Worm (Caenorhabditis elegans) whole organism, L2 larva: ENCODE data around the gene Y2H9A.6.

Experiments used
- C34F6.9 ChIP-seq: fragments of 150-350 bp; optimal IDR thresholded peaks from 2 replicates; lab custom pipeline; 2014; ENCODE audit warnings: missing biosample characterization, missing genetic modification characterization
- F13H6.1 ChIP-seq: sonication (generic microtip); optimal IDR thresholded peaks from 2 replicates; lab custom pipeline; 2016; ENCODE audit warnings: missing genetic modification characterization, missing compliant biosample characterization
- ZK546.5 ChIP-seq: sonication (generic microtip); optimal IDR thresholded peaks from 2 replicates; lab custom pipeline; 2017; ENCODE audit warnings: missing biosample characterization, missing genetic modification characterization
- alr-1 ChIP-seq: fragments of 150-350 bp; optimal IDR thresholded peaks from 2 replicates; lab custom pipeline; 2014; ENCODE audit warnings: missing biosample characterization, missing genetic modification characterization
- aly-2 ChIP-seq: fragments of 150-350 bp; optimal IDR thresholded peaks from 2 replicates; lab custom pipeline; 2014; ENCODE audit warnings: missing biosample characterization, missing genetic modification characterization
- ama-1 ChIP-seq: fragments of 150-350 bp; optimal IDR thresholded peaks from 2 replicates; lab custom pipeline; 2018; ENCODE audit warnings: inconsistent platforms
- blmp-1 ChIP-seq: sonication (generic microtip); optimal IDR thresholded peaks from 2 replicates; lab custom pipeline; 2017; ENCODE audit warnings: missing genetic modification characterization, mild to moderate bottlenecking, missing compliant biosample characterization, antibody characterized with exemption, moderate library complexity; ENCODE audit not compliant: insufficient read depth
- ceh-16 ChIP-seq: fragments of 150-350 bp; optimal IDR thresholded peaks from 2 replicates; lab custom pipeline; 2014; ENCODE audit warnings: missing biosample characterization, missing genetic modification characterization
- ceh-82 ChIP-seq: fragments of 150-350 bp; optimal IDR thresholded peaks from 2 replicates; lab custom pipeline; 2014; ENCODE audit warnings: missing biosample characterization, missing genetic modification characterization
- crh-2 ChIP-seq: sonication (generic microtip); optimal IDR thresholded peaks from 2 replicates; lab custom pipeline; 2017; ENCODE audit warnings: missing biosample characterization, missing genetic modification characterization
- dmd-4 ChIP-seq: sonication (generic microtip); optimal IDR thresholded peaks from 2 replicates; lab custom pipeline; 2017; ENCODE audit warnings: missing biosample characterization, missing genetic modification characterization
- egl-27 ChIP-seq: sonication (generic microtip); optimal IDR thresholded peaks from 3 replicates; lab custom pipeline; 2017; ENCODE audit warnings: missing biosample characterization, missing genetic modification reagents, missing genetic modification characterization
- elt-1 ChIP-seq: fragments of 150-350 bp; optimal IDR thresholded peaks from 2 replicates; lab custom pipeline; 2014; ENCODE audit warnings: missing biosample characterization, missing genetic modification characterization
- elt-3 ChIP-seq: sonication (generic microtip); optimal IDR thresholded peaks from 2 replicates; lab custom pipeline; 2017; ENCODE audit warnings: missing biosample characterization, missing genetic modification characterization
- fos-1 ChIP-seq: fragments of 150-350 bp; optimal IDR thresholded peaks from 2 replicates; lab custom pipeline; 2014; ENCODE audit warnings: missing biosample characterization, missing genetic modification characterization
- gmeb-1 ChIP-seq: fragments of 150-350 bp; optimal IDR thresholded peaks from 2 replicates; lab custom pipeline; 2014; ENCODE audit warnings: missing biosample characterization, missing genetic modification characterization
- lin-39 ChIP-seq: fragments of 150-350 bp; optimal IDR thresholded peaks from 2 replicates; lab custom pipeline; 2014; ENCODE audit warnings: missing biosample characterization, missing genetic modification reagents, missing genetic modification characterization
- lsy-2 ChIP-seq, 2 experiments: fragments of 150-350 bp in 1 of 2; sonication (generic microtip) in 1 of 2; optimal IDR thresholded peaks; 2 replicates each; lab custom pipeline; 2014 to 2017; ENCODE audit warnings: missing biosample characterization in 2 of 2, missing genetic modification characterization in 2 of 2
- mab-5 ChIP-seq: fragments of 150-350 bp; optimal IDR thresholded peaks from 2 replicates; lab custom pipeline; 2014; ENCODE audit warnings: missing biosample characterization, missing genetic modification characterization
- mbf-1 ChIP-seq: sonication (generic microtip); optimal IDR thresholded peaks from 2 replicates; lab custom pipeline; 2017; ENCODE audit warnings: missing biosample characterization, missing genetic modification characterization
- nhr-10 ChIP-seq: sonication (generic microtip); optimal IDR thresholded peaks from 2 replicates; lab custom pipeline; 2017; ENCODE audit warnings: missing biosample characterization, missing genetic modification characterization
- nhr-12 ChIP-seq: fragments of 150-350 bp; optimal IDR thresholded peaks from 2 replicates; lab custom pipeline; 2014; ENCODE audit warnings: missing biosample characterization, missing genetic modification characterization
- nhr-129 ChIP-seq: fragments of 150-350 bp; optimal IDR thresholded peaks from 2 replicates; lab custom pipeline; 2014; ENCODE audit warnings: missing biosample characterization, missing genetic modification characterization
- nhr-21 ChIP-seq: fragments of 150-350 bp; optimal IDR thresholded peaks from 2 replicates; lab custom pipeline; 2014; ENCODE audit warnings: missing biosample characterization, missing genetic modification characterization
- nhr-237 ChIP-seq: fragments of 150-350 bp; optimal IDR thresholded peaks from 2 replicates; lab custom pipeline; 2014; ENCODE audit warnings: missing biosample characterization, missing genetic modification characterization
- nhr-25 ChIP-seq: fragments of 150-350 bp; sonication (generic microtip); optimal IDR thresholded peaks from 3 replicates; lab custom pipeline; 2014; ENCODE audit warnings: missing biosample characterization, missing genetic modification characterization
- nhr-6 ChIP-seq: fragments of 150-350 bp; optimal IDR thresholded peaks from 2 replicates; lab custom pipeline; 2014; ENCODE audit warnings: missing biosample characterization, missing genetic modification characterization
- nhr-77 ChIP-seq: fragments of 150-350 bp; optimal IDR thresholded peaks from 2 replicates; lab custom pipeline; 2014; ENCODE audit warnings: missing biosample characterization, missing genetic modification characterization
- sem-4 ChIP-seq: fragments of 150-350 bp; optimal IDR thresholded peaks from 2 replicates; lab custom pipeline; 2014; ENCODE audit warnings: missing biosample characterization, missing genetic modification reagents, missing genetic modification characterization
- skn-1 ChIP-seq: sonication (generic microtip); optimal IDR thresholded peaks from 2 replicates; lab custom pipeline; 2017; ENCODE audit warnings: missing biosample characterization, missing genetic modification characterization
- sma-3 ChIP-seq: sonication (generic microtip); optimal IDR thresholded peaks from 2 replicates; lab custom pipeline; 2016; ENCODE audit warnings: missing genetic modification reagents, missing genetic modification characterization, missing compliant biosample characterization
- sma-9 ChIP-seq, 2 experiments: fragments of 150-350 bp in 1 of 2; sonication (generic microtip) in 1 of 2; optimal IDR thresholded peaks; 2 replicates each; lab custom pipeline; 2014 to 2016; ENCODE audit warnings: missing genetic modification characterization in 2 of 2, mild to moderate bottlenecking in 1 of 2, missing biosample characterization in 1 of 2, missing compliant biosample characterization in 1 of 2, missing genetic modification reagents in 1 of 2, moderate library complexity in 1 of 2
- snpc-4 ChIP-seq: fragments of 150-350 bp; optimal IDR thresholded peaks from 2 replicates; lab custom pipeline; 2014; ENCODE audit warnings: missing biosample characterization, missing genetic modification characterization
- unc-39 ChIP-seq: fragments of 150-350 bp; optimal IDR thresholded peaks from 2 replicates; lab custom pipeline; 2014; ENCODE audit warnings: missing biosample characterization, missing genetic modification characterization
- unc-55 ChIP-seq: fragments of 150-350 bp; sonication (generic microtip); optimal IDR thresholded peaks from 3 replicates; lab custom pipeline; 2014; ENCODE audit warnings: missing biosample characterization, missing genetic modification reagents, missing genetic modification characterization
- ztf-1 ChIP-seq: fragments of 200-800 bp; sonication (Bioruptor generic); conservative IDR thresholded peaks from 2 replicates; pipeline ENCODE4 v1.3.6; 2022; ENCODE audit warnings: missing genetic modification characterization, missing compliant biosample characterization
- ztf-11 ChIP-seq: sonication (generic microtip); optimal IDR thresholded peaks from 2 replicates; lab custom pipeline; 2017; ENCODE audit warnings: missing biosample characterization, missing genetic modification characterization
- ztf-4 ChIP-seq: fragments of 150-350 bp; optimal IDR thresholded peaks from 2 replicates; lab custom pipeline; 2014; ENCODE audit warnings: missing biosample characterization, missing genetic modification characterization

Gene Y2H9A.6

DNA sequence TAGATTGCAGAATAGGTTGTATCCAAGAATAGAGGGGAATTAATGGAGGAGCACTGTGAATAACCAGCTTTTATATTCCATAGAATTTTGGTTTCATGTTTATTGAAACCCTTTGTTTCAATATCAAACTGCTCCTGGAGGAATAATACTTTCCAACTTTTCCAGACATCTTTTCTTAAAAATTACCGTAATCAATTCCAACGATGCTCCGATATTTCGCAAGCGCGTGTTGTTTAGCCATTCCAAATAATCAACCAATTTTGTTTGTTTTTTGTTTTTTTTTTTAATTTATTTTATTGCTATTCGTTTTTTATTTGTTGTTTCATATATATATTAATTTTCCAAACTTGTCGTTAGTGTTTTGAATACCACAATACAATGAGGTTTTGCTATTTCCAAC, 37.6 kb upstream of the Y2H9A.6 start, which contains the start of gene cutl-1:
Gene cutl-1 (minus strand): TSS at position 83 of the 400 bp plus-strand sequence.
- no peak for TF ChIP-seq ceh-16 (tag; lab: Kevin White, UChicago)
- peak in 1 of 2 experiments; percentile 32 for TF ChIP-seq lsy-2 (tag; optimal IDR thresholded peaks at IDR 0.05; lab: Kevin White, UChicago)

ce11 chrV:13406511-13406910, 37.1 kb upstream of the Y2H9A.6 start, which contains the start of gene F53F1.2:
Gene F53F1.2 (plus strand): TSS chrV:13406816.
- TF ChIP-seq blmp-1 (tag; lab: Kevin White, UChicago) (peak; percentile 80), nhr-129 (no peak)

DNA sequence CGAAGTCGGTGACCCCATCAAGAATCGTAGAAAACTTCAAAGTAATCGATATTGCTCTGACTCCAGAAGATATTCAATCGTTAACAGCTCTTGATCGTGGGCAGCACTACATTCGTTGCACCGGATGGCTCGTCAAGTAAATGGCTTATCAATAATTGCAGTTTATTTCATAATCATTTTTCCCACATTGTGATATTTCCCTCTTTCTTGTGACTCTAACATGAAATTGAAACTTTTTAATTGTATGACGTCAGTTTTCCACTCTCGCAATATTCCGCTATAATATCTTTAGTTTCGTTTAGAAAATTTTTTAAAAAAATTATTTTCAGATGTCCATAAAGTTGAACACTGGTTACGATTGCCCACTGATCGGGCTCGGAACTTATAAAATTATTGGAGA, 35.7 kb upstream of the Y2H9A.6 start, which contains the start of gene F53F1.3:
Gene F53F1.3 (plus strand): TSS at position 330 of the 400 bp plus-strand sequence.
- TF ChIP-seq unc-55 (GFP tag; lab: Kevin White, UChicago) (no peak), ceh-16 (tag; lab: Kevin White, UChicago) (no peak), nhr-129 (no peak), F13H6.1 (tag; lab: Kevin White, UChicago) (no peak), fos-1 (tag; lab: Kevin White, UChicago) (peak; percentile 67), nhr-6 (no peak), ama-1 (lab: Kevin White, UChicago) (no peak)

ce11 chrV:13408440-13408839, 35.2 kb upstream of the Y2H9A.6 start:
- TF ChIP-seq nhr-21 (tag; lab: Kevin White, UChicago): no peak
- TF ChIP-seq F13H6.1 (tag; lab: Kevin White, UChicago): no peak
- TF ChIP-seq nhr-129: no peak
- TF ChIP-seq sma-9 (GFP tag; optimal IDR thresholded peaks at IDR 0.05; lab: Kevin White, UChicago): no peak
- no peak for TF ChIP-seq sma-9 (tag; optimal IDR thresholded peaks at IDR 0.05; lab: Kevin White, UChicago)
- TF ChIP-seq ztf-1: no peak
- no peak for TF ChIP-seq nhr-77 (tag; lab: Kevin White, UChicago)
- no peak for TF ChIP-seq ztf-11
- TF ChIP-seq unc-39 (tag; lab: Kevin White, UChicago): no peak
- TF ChIP-seq aly-2 (tag; lab: Kevin White, UChicago): no peak
- TF ChIP-seq mab-5: no peak
- TF ChIP-seq nhr-237 (tag; lab: Kevin White, UChicago): no peak
- TF ChIP-seq ama-1 (lab: Kevin White, UChicago): no peak
- no peak for TF ChIP-seq snpc-4 (tag; lab: Kevin White, UChicago)
- no peak for TF ChIP-seq crh-2 (tag; lab: Kevin White, UChicago)
- TF ChIP-seq lin-39 (tag; lab: Kevin White, UChicago): no peak
- no peak for TF ChIP-seq unc-55 (GFP tag; lab: Kevin White, UChicago)
- no peak for TF ChIP-seq sem-4 (tag; lab: Kevin White, UChicago)
- TF ChIP-seq dmd-4 (tag; lab: Kevin White, UChicago): no peak
- TF ChIP-seq elt-3 (tag; lab: Kevin White, UChicago): no peak

ce11 chrV:13409089-13409488, 34.5 kb upstream of the Y2H9A.6 start:
- TF ChIP-seq gmeb-1 (tag; lab: Kevin White, UChicago) (peak; percentile 82), egl-27 (tag; lab: Kevin White, UChicago) (no peak), unc-39 (tag; lab: Kevin White, UChicago) (no peak), lsy-2 (tag; optimal IDR thresholded peaks at IDR 0.05; lab: Kevin White, UChicago) (peak in 1 of 2 experiments; percentile 50), lin-39 (tag; lab: Kevin White, UChicago) (no peak), snpc-4 (tag; lab: Kevin White, UChicago) (no peak), nhr-6 (no peak), alr-1 (tag; lab: Kevin White, UChicago) (no peak), ztf-4 (tag; lab: Kevin White, UChicago) (no peak), nhr-129 (no peak), nhr-12 (tag; lab: Kevin White, UChicago) (no peak), ZK546.5 (no peak), F13H6.1 (tag; lab: Kevin White, UChicago) (no peak), fos-1 (tag; lab: Kevin White, UChicago) (no peak), nhr-25 (tag; lab: Kevin White, UChicago) (peak; percentile 36), ceh-82 (tag; lab: Kevin White, UChicago) (no peak), dmd-4 (tag; lab: Kevin White, UChicago) (no peak), elt-1 (tag; lab: Kevin White, UChicago) (no peak), blmp-1 (tag; lab: Kevin White, UChicago) (no peak), C34F6.9 (peak; percentile 9), crh-2 (tag; lab: Kevin White, UChicago) (no peak), nhr-10 (tag; lab: Kevin White, UChicago) (no peak), elt-3 (tag; lab: Kevin White, UChicago) (no peak), sem-4 (tag; lab: Kevin White, UChicago) (no peak), sma-9 (GFP tag; optimal IDR thresholded peaks at IDR 0.05; lab: Kevin White, UChicago) (peak; percentile 34), sma-9 (tag; optimal IDR thresholded peaks at IDR 0.05; lab: Kevin White, UChicago) (no peak), mbf-1 (tag; lab: Kevin White, UChicago) (no peak), skn-1 (tag; lab: Kevin White, UChicago) (no peak), sma-3 (GFP tag; lab: Kevin White, UChicago) (peak; percentile 36), aly-2 (tag; lab: Kevin White, UChicago) (no peak)
